Fruit fly (Drosophila melanogaster) whole organism, embryonic: ENCODE results near the gene Kua.

Experiments used
- ATbp ChIP-seq: fragments of 200-800 bp; sonication (Bioruptor generic); optimal IDR thresholded peaks from 2 replicates; lab custom pipeline; 2017; ENCODE audit warnings: missing biosample characterization, mild to moderate bottlenecking, missing genetic modification characterization, missing genetic modification reagents
- Bdp1 ChIP-seq: fragments of 200-800 bp; sonication (Bioruptor generic); optimal IDR thresholded peaks from 3 replicates; lab custom pipeline; 2016; ENCODE audit warnings: missing biosample characterization, missing genetic modification characterization
- CG10321 ChIP-seq: fragments of 200-800 bp; sonication (Bioruptor generic); IDR thresholded peaks from 2 replicates; pipeline ENCODE4 v1.3.6; 2022; ENCODE audit warnings: missing biosample characterization, missing genetic modification characterization
- CG17829 ChIP-seq: fragments of 200-800 bp; optimal IDR thresholded peaks from 2 replicates; lab custom pipeline; 2019; ENCODE audit warnings: missing biosample characterization, mild to moderate bottlenecking, missing genetic modification characterization, moderate library complexity
- CG30020 ChIP-seq: fragments of 200-800 bp; optimal IDR thresholded peaks from 2 replicates; lab custom pipeline; 2019; ENCODE audit warnings: missing biosample characterization, mild to moderate bottlenecking, missing genetic modification characterization, moderate library complexity
- CG7987 ChIP-seq: fragments of 200-800 bp; sonication (Bioruptor generic); optimal IDR thresholded peaks from 2 replicates; lab custom pipeline; 2018; ENCODE audit warnings: missing biosample characterization, mild to moderate bottlenecking, missing genetic modification characterization, moderate library complexity
- CG8281 ChIP-seq: fragments of 200-800 bp; sonication (Bioruptor generic); optimal IDR thresholded peaks from 2 replicates; lab custom pipeline; 2018; ENCODE audit warnings: missing biosample characterization, mild to moderate bottlenecking, missing genetic modification characterization, moderate library complexity
- CG8478 ChIP-seq: fragments of >200 bp; optimal IDR thresholded peaks from 2 replicates; lab custom pipeline; 2018
- emc ChIP-seq: fragments of 200-800 bp; sonication (Bioruptor generic); optimal IDR thresholded peaks from 2 replicates; lab custom pipeline; 2016; ENCODE audit warnings: missing biosample characterization, missing genetic modification characterization
- gro ChIP-seq: fragments of 200-800 bp; sonication (Bioruptor generic); optimal IDR thresholded peaks from 2 replicates; lab custom pipeline; 2016; ENCODE audit warnings: missing biosample characterization, missing genetic modification characterization
- lola ChIP-seq, 3 experiments: fragments of >200 bp in 2 of 3; fragments of 200-800 bp in 1 of 3; sonication (Bioruptor generic) in 1 of 3; optimal IDR thresholded peaks; 2 replicates each; lab custom pipeline; 2017 to 2019; ENCODE audit warnings: missing biosample characterization in 3 of 3, missing genetic modification characterization in 3 of 3, mild to moderate bottlenecking in 1 of 3, moderate library complexity in 1 of 3
- maf-S ChIP-seq: fragments of 200-800 bp; sonication (Bioruptor generic); optimal IDR thresholded peaks from 2 replicates; lab custom pipeline; 2016; ENCODE audit warnings: missing biosample characterization, missing genetic modification characterization

dm6 chr2L:20082965-20083855 is 14.2 kb upstream of the Kua start:
- no peak for TF ChIP-seq CG8478
- peak; percentile 8 for TF ChIP-seq ATbp (GFP tag; lab: Kevin White, UChicago)
- TF ChIP-seq emc (GFP tag; lab: Kevin White, UChicago), result no peak
- TF ChIP-seq CG17829 (tag; lab: Kevin White, UChicago), result no peak
- TF ChIP-seq CG10321 (GFP tag; lab: Robert Waterston, UW), result no peak
- no peak for TF ChIP-seq CG8281 (tag; lab: Kevin White, UChicago)
- TF ChIP-seq lola (GFP tag; optimal IDR thresholded peaks at IDR 0.05; lab: Kevin White, UChicago), result no peak
- TF ChIP-seq CG7987, result no peak
- no peak for TF ChIP-seq gro
- no peak for TF ChIP-seq Bdp1 (GFP tag; lab: Kevin White, UChicago)
- no peak for TF ChIP-seq maf-S (GFP tag; lab: Kevin White, UChicago)
- TF ChIP-seq CG30020 (tag; lab: Kevin White, UChicago), result no peak
